Fruit fly (Drosophila melanogaster): ENCODE measurements around the gene Gpdh1.

Gpdh1 gene

dm6 chr2L:5927363-5927762 lies 16.1 kb upstream of the Gpdh1 start:
- no peak for TF ChIP-seq EcR (GFP tag; optimal IDR thresholded peaks at IDR 0.05)
- no peak for TF ChIP-seq pan (optimal IDR thresholded peaks at IDR 0.05)
- no peak for TF ChIP-seq psq (optimal IDR thresholded peaks at IDR 0.05)
- no peak for TF ChIP-seq CG8478 (optimal IDR thresholded peaks at IDR 0.05)
- TF ChIP-seq usp (GFP tag; optimal IDR thresholded peaks at IDR 0.05) = no peak
- TF ChIP-seq Dll (optimal IDR thresholded peaks at IDR 0.05) = no peak

dm6 chr2L:5944305-5945282 lies 1.2 kb downstream of the Gpdh1 start:
- TF ChIP-seq Dll (optimal IDR thresholded peaks at IDR 0.05) = no peak
- no peak for TF ChIP-seq CG8478 (optimal IDR thresholded peaks at IDR 0.05)
- TF ChIP-seq pan (optimal IDR thresholded peaks at IDR 0.05) = no peak
- no peak for TF ChIP-seq EcR (GFP tag; optimal IDR thresholded peaks at IDR 0.05)
- no peak for TF ChIP-seq psq (optimal IDR thresholded peaks at IDR 0.05)
- TF ChIP-seq usp (GFP tag; optimal IDR thresholded peaks at IDR 0.05) = no peak

- TF ChIP-seq usp (GFP tag; optimal IDR thresholded peaks at IDR 0.05) = no peak
- no peak for TF ChIP-seq CG8478 (optimal IDR thresholded peaks at IDR 0.05)
- no peak for TF ChIP-seq EcR (GFP tag; optimal IDR thresholded peaks at IDR 0.05)
- no peak for TF ChIP-seq pan (optimal IDR thresholded peaks at IDR 0.05)
- TF ChIP-seq psq (optimal IDR thresholded peaks at IDR 0.05) = no peak
- no peak for TF ChIP-seq Dll (optimal IDR thresholded peaks at IDR 0.05)
These were observed 2.5 kb downstream of the Gpdh1 start for dm6 chr2L:5945651-5946547.

- TF ChIP-seq EcR (GFP tag; optimal IDR thresholded peaks at IDR 0.05) = no peak
- TF ChIP-seq Dll (optimal IDR thresholded peaks at IDR 0.05) = no peak
- TF ChIP-seq psq (optimal IDR thresholded peaks at IDR 0.05) = no peak
- TF ChIP-seq pan (optimal IDR thresholded peaks at IDR 0.05) = no peak
- no peak for TF ChIP-seq usp (GFP tag; optimal IDR thresholded peaks at IDR 0.05)
- no peak for TF ChIP-seq CG8478 (optimal IDR thresholded peaks at IDR 0.05)
These were observed 3.3 kb downstream of the Gpdh1 start for dm6 chr2L:5946728-5947127.

DNA sequence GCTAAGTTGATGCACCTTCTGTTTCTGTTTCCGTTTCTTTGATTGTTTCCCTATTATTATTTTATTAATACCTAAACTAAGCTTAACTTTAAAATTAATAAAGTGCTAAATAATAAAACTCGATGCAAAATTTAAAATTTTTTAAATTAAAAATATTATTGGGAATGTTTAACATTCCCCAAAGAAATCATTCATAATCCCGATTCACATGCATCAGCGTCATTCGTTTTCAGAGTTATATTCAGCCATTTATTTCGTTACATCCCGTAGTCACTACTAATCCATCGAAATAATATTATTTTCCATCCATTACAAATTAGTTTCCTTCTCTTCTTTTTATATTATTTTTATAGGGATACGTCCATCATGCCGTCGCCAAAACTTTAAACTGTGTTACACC lies 4.1 kb downstream of the Gpdh1 start:
- TF ChIP-seq CG8478 (optimal IDR thresholded peaks at IDR 0.05) (no peak), Dll (optimal IDR thresholded peaks at IDR 0.05) (no peak), pan (optimal IDR thresholded peaks at IDR 0.05) (no peak), usp (GFP tag; optimal IDR thresholded peaks at IDR 0.05) (no peak), psq (optimal IDR thresholded peaks at IDR 0.05) (no peak), EcR (GFP tag; optimal IDR thresholded peaks at IDR 0.05) (no peak)

dm6 chr2L:5948775-5949526 lies 5.5 kb downstream of the Gpdh1 start, which contains the start of gene CG9044:
Gene CG9044 (plus strand): TSS chr2L:5949450.
- TF ChIP-seq Dll (optimal IDR thresholded peaks at IDR 0.05) (no peak), usp (GFP tag; optimal IDR thresholded peaks at IDR 0.05) (no peak), CG8478 (optimal IDR thresholded peaks at IDR 0.05) (no peak), pan (optimal IDR thresholded peaks at IDR 0.05) (no peak), psq (optimal IDR thresholded peaks at IDR 0.05) (no peak), EcR (GFP tag; optimal IDR thresholded peaks at IDR 0.05) (no peak)

- no peak for TF ChIP-seq psq (optimal IDR thresholded peaks at IDR 0.05)
- TF ChIP-seq pan (optimal IDR thresholded peaks at IDR 0.05) = no peak
- no peak for TF ChIP-seq EcR (GFP tag; optimal IDR thresholded peaks at IDR 0.05)
- no peak for TF ChIP-seq usp (GFP tag; optimal IDR thresholded peaks at IDR 0.05)
- no peak for TF ChIP-seq CG8478 (optimal IDR thresholded peaks at IDR 0.05)
- no peak for TF ChIP-seq Dll (optimal IDR thresholded peaks at IDR 0.05)
These were observed 12.7 kb downstream of the Gpdh1 start, which contains the start of gene CG13999 for dm6 chr2L:5956153-5956552. Gene CG13999 (minus strand): TSS chr2L:5956466.

dm6 chr2L:5956706-5957105 lies 13.3 kb downstream of the Gpdh1 start, which contains the start of the genes CG13998 and Vm26Ab:
Gene CG13998 (minus strand): TSS chr2L:5956819.
Gene Vm26Ab (plus strand): TSS chr2L:5957004.
- TF ChIP-seq psq (optimal IDR thresholded peaks at IDR 0.05) (no peak), usp (GFP tag; optimal IDR thresholded peaks at IDR 0.05) (no peak), EcR (GFP tag; optimal IDR thresholded peaks at IDR 0.05) (no peak), pan (optimal IDR thresholded peaks at IDR 0.05) (no peak), CG8478 (optimal IDR thresholded peaks at IDR 0.05) (no peak), Dll (optimal IDR thresholded peaks at IDR 0.05) (no peak)

DNA sequence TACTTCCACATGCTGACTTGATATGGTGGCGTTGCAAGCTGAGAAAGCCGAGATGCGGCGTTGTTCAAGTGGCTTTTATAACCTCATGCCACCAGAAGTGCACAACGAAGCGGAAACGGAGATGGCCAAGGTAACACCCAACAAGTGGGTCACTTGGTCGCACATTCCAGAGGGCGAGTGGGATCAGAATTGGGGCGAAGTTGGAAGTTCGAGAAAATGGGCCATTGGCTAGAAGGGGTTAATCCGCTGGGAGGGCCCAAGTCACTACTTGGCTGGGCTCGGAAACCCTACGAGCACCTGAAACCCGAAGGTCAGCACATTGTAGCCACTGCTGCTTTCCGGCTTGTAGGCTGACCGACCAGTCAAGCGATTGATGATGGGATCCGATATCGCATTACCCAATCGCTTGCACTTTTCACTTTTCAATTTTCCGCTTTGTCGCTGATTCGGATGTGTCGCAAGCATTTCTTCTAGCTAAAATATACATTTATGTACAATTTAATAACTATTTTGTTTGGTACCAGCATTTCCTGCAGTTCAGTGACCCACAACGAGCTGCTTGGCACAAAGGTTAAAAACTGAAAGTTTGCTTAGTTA lies 15.2 kb downstream of the Gpdh1 start, which contains the start of gene Vm26Ac:
Gene Vm26Ac, minus strand, starts transcription at position 51 of the 597 bp plus-strand sequence.
- TF ChIP-seq EcR (GFP tag; optimal IDR thresholded peaks at IDR 0.05) (no peak), Dll (optimal IDR thresholded peaks at IDR 0.05) (no peak), pan (optimal IDR thresholded peaks at IDR 0.05) (no peak), CG8478 (optimal IDR thresholded peaks at IDR 0.05) (no peak), usp (GFP tag; optimal IDR thresholded peaks at IDR 0.05) (no peak), psq (optimal IDR thresholded peaks at IDR 0.05) (no peak)

DNA sequence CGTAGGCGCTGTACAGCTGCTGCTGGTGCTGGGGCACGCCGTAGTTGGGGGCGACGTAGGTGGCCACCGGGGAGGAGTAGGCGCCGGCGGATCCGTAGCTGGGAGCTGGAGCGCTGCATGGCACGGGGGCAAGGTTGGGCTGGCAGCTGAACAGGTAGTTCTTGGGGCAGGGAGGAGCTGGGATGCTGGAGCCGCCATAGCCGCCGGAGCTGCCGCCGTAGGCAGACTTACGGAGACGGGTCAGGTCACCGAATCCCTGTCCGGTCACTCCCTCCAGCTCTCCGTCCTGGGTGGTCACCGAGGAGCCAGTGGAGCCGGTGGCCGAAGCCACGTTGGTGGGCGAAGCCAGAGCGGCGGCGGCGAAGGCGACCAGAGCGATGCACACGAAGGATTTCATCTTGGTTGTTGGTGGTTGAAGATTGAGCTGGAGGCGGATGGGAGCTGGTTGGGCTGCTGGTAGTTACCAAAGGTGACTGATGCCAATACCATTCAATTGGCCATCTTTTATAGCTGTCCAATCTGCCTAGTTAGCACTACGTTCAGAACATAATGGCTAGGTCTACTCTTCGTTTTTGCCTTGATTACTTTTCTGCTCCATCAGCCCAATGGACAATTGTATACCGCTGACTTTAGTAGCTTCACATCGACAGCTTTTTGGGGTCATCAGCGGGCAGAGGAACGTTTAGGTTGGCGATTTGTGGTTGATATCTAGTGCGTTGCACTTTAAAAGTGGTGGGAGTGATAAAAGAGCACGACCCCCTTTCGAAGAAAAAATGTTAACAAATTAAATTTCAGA lies 16.6 kb downstream of the Gpdh1 start, which contains the start of gene Vm26Aa:
Gene Vm26Aa, minus strand, starts transcription at position 478 of the 796 bp plus-strand sequence.
- TF ChIP-seq EcR (GFP tag; optimal IDR thresholded peaks at IDR 0.05) = no peak
- TF ChIP-seq usp (GFP tag; optimal IDR thresholded peaks at IDR 0.05) = no peak
- TF ChIP-seq CG8478 (optimal IDR thresholded peaks at IDR 0.05) = no peak
- no peak for TF ChIP-seq pan (optimal IDR thresholded peaks at IDR 0.05)
- TF ChIP-seq psq (optimal IDR thresholded peaks at IDR 0.05) = no peak
- TF ChIP-seq Dll (optimal IDR thresholded peaks at IDR 0.05) = no peak
